Fruit fly (Drosophila melanogaster) whole organism, prepupa: Measurements from ENCODE around the gene nompC.

ENCODE experiments used
- CG10631 ChIP-seq: fragments of 200-800 bp; sonication (Bioruptor generic); optimal IDR thresholded peaks from 2 replicates; lab custom pipeline; 2016; ENCODE audit warnings: missing biosample characterization, missing genetic modification characterization
- CG11762 ChIP-seq: fragments of 200-800 bp; sonication (Bioruptor generic); optimal IDR thresholded peaks from 3 replicates; lab custom pipeline; 2016; ENCODE audit warnings: missing biosample characterization, missing genetic modification characterization; ENCODE audit not compliant: insufficient read depth
- CG16779 ChIP-seq: fragments of 200-800 bp; sonication (Bioruptor generic); optimal IDR thresholded peaks from 3 replicates; lab custom pipeline; 2017; ENCODE audit warnings: missing biosample characterization, mild to moderate bottlenecking, missing genetic modification characterization
- CG3032 ChIP-seq: fragments of 200-800 bp; optimal IDR thresholded peaks from 2 replicates; lab custom pipeline; 2019; ENCODE audit warnings: missing biosample characterization, mild to moderate bottlenecking, missing genetic modification characterization, moderate library complexity
- CG31627 ChIP-seq: fragments of 200-800 bp; sonication (Bioruptor generic); optimal IDR thresholded peaks from 3 replicates; lab custom pipeline; 2016; ENCODE audit warnings: missing biosample characterization, missing genetic modification characterization
- CG32006 ChIP-seq: fragments of 200-800 bp; sonication (Bioruptor generic); optimal IDR thresholded peaks from 3 replicates; lab custom pipeline; 2017; ENCODE audit warnings: missing biosample characterization, mild to moderate bottlenecking, missing genetic modification characterization
- CG34406 ChIP-seq: fragments of 200-800 bp; sonication (Bioruptor generic); optimal IDR thresholded peaks from 3 replicates; lab custom pipeline; 2016; ENCODE audit warnings: missing biosample characterization, missing genetic modification characterization
- CG6163 ChIP-seq: fragments of 200-800 bp; sonication (Bioruptor generic); IDR thresholded peaks from 3 replicates; pipeline ENCODE4 v1.3.6; 2022; ENCODE audit warnings: missing biosample characterization, missing genetic modification characterization
- CG6276 ChIP-seq: fragments of 200-800 bp; sonication (Bioruptor generic); optimal IDR thresholded peaks from 2 replicates; lab custom pipeline; 2017; ENCODE audit warnings: missing biosample characterization, mild to moderate bottlenecking, missing genetic modification characterization
- CG6792 ChIP-seq: fragments of 200-800 bp; sonication (Bioruptor generic); optimal IDR thresholded peaks from 3 replicates; lab custom pipeline; 2016; ENCODE audit warnings: missing biosample characterization, missing genetic modification characterization
- CG6808 ChIP-seq: fragments of 200-800 bp; sonication (Bioruptor generic); optimal IDR thresholded peaks from 3 replicates; lab custom pipeline; 2017; ENCODE audit warnings: missing biosample characterization, missing genetic modification characterization, mild to moderate bottlenecking, moderate library complexity, missing genetic modification reagents
- CG6854 ChIP-seq: fragments of 200-800 bp; sonication (Bioruptor generic); optimal IDR thresholded peaks from 2 replicates; lab custom pipeline; 2017; ENCODE audit warnings: missing biosample characterization, mild to moderate bottlenecking, missing genetic modification characterization
- CG7368 ChIP-seq: fragments of 200-800 bp; sonication (Bioruptor generic); optimal IDR thresholded peaks from 3 replicates; lab custom pipeline; 2016; ENCODE audit warnings: missing biosample characterization, missing genetic modification characterization
- CG8119 ChIP-seq: fragments of 200-800 bp; sonication (Bioruptor generic); IDR thresholded peaks from 3 replicates; pipeline ENCODE4 v1.3.6; 2022; ENCODE audit warnings: missing biosample characterization, missing genetic modification characterization
- CG8319 ChIP-seq: fragments of 200-800 bp; sonication (Bioruptor generic); optimal IDR thresholded peaks from 3 replicates; lab custom pipeline; 2016; ENCODE audit warnings: missing biosample characterization, missing genetic modification characterization
- Eip75B ChIP-seq: fragments of 200-800 bp; sonication (Bioruptor generic); optimal IDR thresholded peaks from 3 replicates; lab custom pipeline; 2016; ENCODE audit warnings: missing biosample characterization, missing genetic modification characterization
- Eip78C ChIP-seq: fragments of 200-800 bp; sonication (Bioruptor generic); peaks from one replicate; lab custom pipeline; 2016; ENCODE audit warnings: missing biosample characterization, missing genetic modification characterization
- Ets21C ChIP-seq: fragments of 200-800 bp; sonication (Bioruptor generic); optimal IDR thresholded peaks from 3 replicates; lab custom pipeline; 2016; ENCODE audit warnings: missing biosample characterization, missing genetic modification characterization
- Gug ChIP-seq: fragments of 200-800 bp; sonication (Bioruptor generic); IDR thresholded peaks from 2 replicates; pipeline ENCODE4 v1.3.6; 2022; ENCODE audit warnings: missing biosample characterization, missing genetic modification characterization
- Hr38 ChIP-seq: sonication (Bioruptor generic); optimal IDR thresholded peaks from 2 replicates; lab custom pipeline; 2016; ENCODE audit warnings: missing biosample characterization, missing genetic modification characterization
- Lpt ChIP-seq: fragments of 200-800 bp; sonication (Bioruptor generic); optimal IDR thresholded peaks from 3 replicates; lab custom pipeline; 2016; ENCODE audit warnings: missing biosample characterization, missing genetic modification characterization
- Met ChIP-seq: fragments of 200-800 bp; sonication (Bioruptor generic); optimal IDR thresholded peaks from 3 replicates; lab custom pipeline; 2016; ENCODE audit warnings: missing biosample characterization, missing genetic modification characterization
- OdsH ChIP-seq: fragments of 200-800 bp; sonication (Bioruptor generic); optimal IDR thresholded peaks from 3 replicates; lab custom pipeline; 2016; ENCODE audit warnings: missing biosample characterization, missing genetic modification characterization
- Smox ChIP-seq: fragments of 200-800 bp; sonication (Bioruptor generic); optimal IDR thresholded peaks from 3 replicates; lab custom pipeline; 2016; ENCODE audit warnings: missing biosample characterization, missing genetic modification characterization
- Sox14 ChIP-seq: fragments of 200-800 bp; sonication (Bioruptor generic); optimal IDR thresholded peaks from 3 replicates; lab custom pipeline; 2016; ENCODE audit warnings: missing biosample characterization, missing genetic modification characterization
- Sox15 ChIP-seq: fragments of 200-800 bp; sonication (Bioruptor generic); optimal IDR thresholded peaks from 3 replicates; lab custom pipeline; 2016; ENCODE audit warnings: missing biosample characterization, missing genetic modification characterization
- acj6 ChIP-seq: fragments of 200-800 bp; sonication (Bioruptor generic); optimal IDR thresholded peaks from 3 replicates; lab custom pipeline; 2016; ENCODE audit warnings: missing biosample characterization, missing genetic modification characterization
- cyc ChIP-seq: fragments of 200-800 bp; sonication (Bioruptor generic); optimal IDR thresholded peaks from 3 replicates; lab custom pipeline; 2016; ENCODE audit warnings: missing biosample characterization, missing genetic modification characterization
- dac ChIP-seq: fragments of 200-800 bp; sonication (Bioruptor generic); optimal IDR thresholded peaks from 2 replicates; lab custom pipeline; 2017; ENCODE audit warnings: missing biosample characterization, mild to moderate bottlenecking, missing genetic modification characterization
- eg ChIP-seq: fragments of 200-800 bp; sonication (Bioruptor generic); IDR thresholded peaks from 3 replicates; pipeline ENCODE4 v1.3.6; 2022; ENCODE audit warnings: missing biosample characterization, missing genetic modification characterization
- esn ChIP-seq: fragments of 200-800 bp; sonication (Bioruptor generic); optimal IDR thresholded peaks from 2 replicates; lab custom pipeline; 2016; ENCODE audit warnings: missing biosample characterization, mild to moderate bottlenecking, missing genetic modification characterization, moderate library complexity
- fkh ChIP-seq: fragments of 200-800 bp; sonication (Bioruptor generic); optimal IDR thresholded peaks from 3 replicates; lab custom pipeline; 2017; ENCODE audit warnings: missing biosample characterization, mild to moderate bottlenecking, missing genetic modification characterization, moderate library complexity
- lz ChIP-seq: fragments of 200-800 bp; sonication (Bioruptor generic); optimal IDR thresholded peaks from 3 replicates; lab custom pipeline; 2016; ENCODE audit warnings: missing biosample characterization, missing genetic modification characterization
- net ChIP-seq: fragments of 200-800 bp; sonication (Bioruptor generic); optimal IDR thresholded peaks from 3 replicates; lab custom pipeline; 2016; ENCODE audit warnings: missing biosample characterization, missing genetic modification characterization
- svp ChIP-seq: fragments of 200-800 bp; sonication (Bioruptor generic); peaks from one replicate; lab custom pipeline; 2016; ENCODE audit warnings: missing biosample characterization, missing genetic modification characterization
- topi ChIP-seq: fragments of 200-800 bp; sonication (Bioruptor generic); optimal IDR thresholded peaks from 3 replicates; lab custom pipeline; 2016; ENCODE audit warnings: missing biosample characterization, missing genetic modification characterization
- vri ChIP-seq: fragments of 200-800 bp; sonication (Bioruptor generic); optimal IDR thresholded peaks from 3 replicates; lab custom pipeline; 2016; ENCODE audit warnings: missing biosample characterization, mild to moderate bottlenecking, missing genetic modification characterization

The nompC gene

dm6 chr2L:5374216-5374615, 28.2 kb downstream of the nompC start (continued):
- TF ChIP-seq Smox (GFP tag; lab: Kevin White, UChicago) (no peak), cyc (no peak), eg (GFP tag; lab: Robert Waterston, UW) (no peak), Lpt (GFP tag; lab: Kevin White, UChicago) (no peak), CG32006 (no peak), Eip75B (GFP tag; lab: Kevin White, UChicago) (peak; percentile 11), CG10631 (no peak), fkh (no peak), CG6792 (GFP tag; lab: Kevin White, UChicago) (no peak), Sox15 (GFP tag; lab: Kevin White, UChicago) (no peak), Ets21C (GFP tag; lab: Kevin White, UChicago) (no peak), svp (GFP tag; lab: Kevin White, UChicago) (peak; percentile 47), Eip78C (peak; percentile 57), CG34406 (GFP tag; lab: Kevin White, UChicago) (no peak), lz (GFP tag; lab: Kevin White, UChicago) (peak; percentile 6), OdsH (GFP tag; lab: Kevin White, UChicago) (no peak), net (GFP tag; lab: Kevin White, UChicago) (no peak), CG7368 (GFP tag; lab: Kevin White, UChicago) (no peak), Met (peak; percentile 7), Gug (GFP tag; lab: Robert Waterston, UW) (no peak)
- TF ChIP-seq, all 60 proteins: peak for 14

- TF ChIP-seq Eip78C (peak; percentile 54), Met (peak; percentile 21), dac (no peak), CG6276 (GFP tag; lab: Kevin White, UChicago) (no peak), vri (GFP tag; lab: Kevin White, UChicago) (no peak), topi (GFP tag; lab: Kevin White, UChicago) (peak; percentile 8), svp (GFP tag; lab: Kevin White, UChicago) (peak; percentile 75), acj6 (GFP tag; lab: Kevin White, UChicago) (no peak), Smox (GFP tag; lab: Kevin White, UChicago) (peak; percentile 25), esn (GFP tag; lab: Kevin White, UChicago) (peak; percentile 31), CG8319 (no peak), CG6163 (GFP tag; lab: Robert Waterston, UW) (peak; percentile 43; the same call in 1 of the 3 replicates)
Observed at dm6 chr2L:5374989-5375388, 29.0 kb downstream of the nompC start.

dm6 chr2L:5376442-5376841, 30.4 kb downstream of the nompC start:
- TF ChIP-seq Met (no peak), CG16779 (tag; lab: Kevin White, UChicago) (no peak), OdsH (GFP tag; lab: Kevin White, UChicago) (no peak), Sox14 (no peak), CG3032 (tag; lab: Kevin White, UChicago) (no peak), Smox (GFP tag; lab: Kevin White, UChicago) (no peak), CG6854 (no peak), vri (GFP tag; lab: Kevin White, UChicago) (no peak), CG11762 (GFP tag; lab: Kevin White, UChicago) (no peak), CG8119 (GFP tag; lab: Robert Waterston, UW) (no peak), CG6808 (no peak), esn (GFP tag; lab: Kevin White, UChicago) (no peak), CG31627 (GFP tag; lab: Kevin White, UChicago) (no peak), Hr38 (GFP tag; lab: Kevin White, UChicago) (no peak), CG6163 (GFP tag; lab: Robert Waterston, UW) (no peak), dac (no peak)

- TF ChIP-seq svp (GFP tag; lab: Kevin White, UChicago) (peak; percentile 6), Hr38 (GFP tag; lab: Kevin White, UChicago) (no peak), Eip78C (peak; percentile 42)
Observed at dm6 chr2L:5378829-5379228, 32.8 kb downstream of the nompC start.
